Fruit fly (Drosophila melanogaster): Measurements from ENCODE around the gene CG6980.

The CG6980 gene

DNA sequence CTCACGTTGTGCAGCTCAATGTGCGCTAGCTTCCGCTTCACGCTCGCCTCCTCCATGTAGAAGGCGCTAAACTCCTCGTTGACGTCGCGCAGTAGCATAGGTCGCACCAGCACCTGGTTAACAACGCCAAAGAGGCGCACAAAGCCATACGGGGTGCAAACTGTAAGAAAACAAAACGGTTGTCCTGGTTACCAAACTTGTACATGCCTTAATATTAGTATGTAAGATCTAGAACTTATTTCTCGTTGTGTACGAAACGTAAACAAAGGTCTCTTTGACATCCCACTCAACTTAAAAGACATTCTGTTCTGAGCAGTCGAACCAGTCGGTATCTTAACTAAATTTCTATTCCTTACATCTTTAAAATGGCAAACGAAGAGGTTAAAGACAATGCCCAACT, at the start of gene CG6980:
TSS of gene CG6980 (plus strand) at position 301 of the 400 bp plus-strand sequence.
- TF ChIP-seq noc (tag; optimal IDR thresholded peaks at IDR 0.05): no peak

DNA sequence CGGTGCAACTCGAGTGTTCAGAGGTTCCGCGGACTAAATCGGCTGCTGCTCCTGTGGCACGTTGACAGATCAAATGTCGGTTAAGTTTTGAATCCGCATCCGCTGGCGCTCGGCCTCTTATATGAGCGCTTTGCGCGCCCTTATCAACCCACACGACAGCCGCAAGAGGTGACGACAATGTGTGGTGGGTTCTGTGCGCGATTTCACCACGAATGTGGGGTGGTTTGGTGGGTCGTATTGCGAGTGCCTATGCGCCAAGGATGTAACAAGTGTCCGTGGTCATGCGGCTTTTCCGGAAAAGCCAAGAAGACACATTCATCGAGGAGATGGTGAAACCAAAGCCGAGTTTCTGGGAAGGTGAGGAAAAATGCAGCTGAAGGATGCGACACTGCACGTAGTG, 42.5 kb upstream of the CG6980 start, which contains the start of gene AstA:
TSS of gene AstA (minus strand) at position 101 of the 400 bp plus-strand sequence.
- no peak for TF ChIP-seq noc (tag; optimal IDR thresholded peaks at IDR 0.05)

DNA sequence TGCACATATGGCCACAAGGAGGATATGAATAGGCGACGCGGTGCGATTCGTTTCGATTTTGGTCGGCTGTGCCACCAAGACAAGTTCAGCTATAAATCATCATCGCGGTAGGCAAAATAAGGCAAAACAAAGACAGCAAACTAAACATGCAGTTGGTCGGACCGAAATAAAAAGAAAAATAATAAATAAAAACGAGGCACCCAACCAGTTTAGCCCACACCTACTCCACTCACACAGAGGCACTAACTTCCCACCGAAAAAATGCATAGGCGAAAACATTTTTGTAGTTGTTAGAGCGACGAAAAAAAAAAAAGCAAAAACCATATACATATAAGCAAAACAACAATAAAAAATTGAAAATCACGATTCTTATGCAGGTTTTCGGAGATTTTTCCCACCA, 40.7 kb upstream of the CG6980 start:
- TF ChIP-seq noc (tag; optimal IDR thresholded peaks at IDR 0.05): no peak

DNA sequence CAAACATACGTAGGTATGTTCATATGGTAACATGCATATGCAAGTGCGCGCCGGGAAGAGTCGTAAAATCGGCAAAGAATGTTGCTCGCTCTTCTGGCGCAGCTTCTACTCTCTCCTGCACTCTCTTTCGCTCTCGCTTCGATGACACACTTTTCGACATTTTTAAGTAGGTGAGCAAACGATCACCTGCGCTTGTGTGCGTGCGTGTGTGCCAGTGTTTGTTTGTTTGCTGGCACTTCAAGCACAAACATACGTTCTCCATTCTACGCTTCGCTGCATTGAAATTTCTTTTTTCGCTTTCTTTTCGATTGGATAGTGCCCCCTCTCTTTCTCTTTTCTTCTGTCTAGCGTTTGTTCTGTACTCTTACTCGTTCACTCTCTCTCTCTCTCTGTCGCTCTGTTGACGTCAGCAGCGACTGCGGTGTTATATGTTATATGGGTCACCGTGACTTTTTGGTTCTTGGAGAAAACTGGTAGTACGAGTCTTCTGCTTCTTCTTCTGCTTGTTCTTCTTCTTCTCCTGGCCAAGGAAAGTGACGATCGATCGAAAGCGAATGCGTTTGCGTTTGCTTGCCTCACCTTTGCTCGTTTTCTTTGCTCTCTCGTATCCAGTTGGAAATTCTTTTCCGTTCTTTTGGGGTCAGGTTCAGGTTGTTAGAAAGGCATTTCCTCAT, 39.6 kb upstream of the CG6980 start:
- TF ChIP-seq noc (tag; optimal IDR thresholded peaks at IDR 0.05): no peak

DNA sequence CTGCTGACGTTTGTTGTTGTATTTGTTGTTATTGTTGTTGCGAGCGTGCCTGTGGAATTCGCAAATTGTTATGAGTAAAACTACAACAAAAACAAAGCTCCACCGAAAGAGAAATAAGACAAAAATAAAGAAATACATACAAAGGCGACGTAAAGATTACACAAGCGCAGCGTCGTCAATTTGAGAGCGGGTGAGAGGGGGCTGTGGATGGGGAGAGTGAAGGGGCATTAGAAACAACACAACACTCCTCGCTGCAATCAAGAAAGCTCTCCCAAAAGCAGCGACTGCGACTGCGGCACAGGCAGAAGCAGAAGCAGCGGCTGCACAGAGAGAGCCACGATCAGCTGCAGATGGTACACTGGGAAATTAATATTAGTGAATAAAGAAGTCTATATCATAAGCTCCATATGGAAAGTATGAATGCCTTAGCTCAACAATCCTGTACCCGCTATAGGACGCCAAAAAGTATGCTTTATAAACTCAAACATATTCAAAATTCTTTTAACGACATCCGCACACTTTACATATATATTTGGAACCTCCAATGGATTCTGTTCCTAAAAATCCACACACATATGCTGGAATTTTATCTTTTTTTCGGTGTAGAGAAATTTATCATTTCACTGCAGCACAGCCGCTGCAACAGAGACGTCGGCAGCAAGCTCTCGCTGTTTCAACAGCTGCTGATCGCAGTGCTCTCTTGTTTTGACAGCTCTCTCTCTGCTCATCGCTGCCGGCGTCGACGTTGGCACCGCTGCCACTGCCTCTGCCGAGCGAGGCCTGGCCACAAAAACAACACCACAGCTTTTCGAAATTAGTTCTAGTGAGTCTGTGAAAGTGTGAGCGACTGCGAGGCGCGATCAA, 38.7 kb upstream of the CG6980 start, which contains the start of gene CG13631:
TSS of gene CG13631 (plus strand) at position 814 of the 864 bp plus-strand sequence.
- TF ChIP-seq noc (tag; optimal IDR thresholded peaks at IDR 0.05): peak; percentile 32

DNA sequence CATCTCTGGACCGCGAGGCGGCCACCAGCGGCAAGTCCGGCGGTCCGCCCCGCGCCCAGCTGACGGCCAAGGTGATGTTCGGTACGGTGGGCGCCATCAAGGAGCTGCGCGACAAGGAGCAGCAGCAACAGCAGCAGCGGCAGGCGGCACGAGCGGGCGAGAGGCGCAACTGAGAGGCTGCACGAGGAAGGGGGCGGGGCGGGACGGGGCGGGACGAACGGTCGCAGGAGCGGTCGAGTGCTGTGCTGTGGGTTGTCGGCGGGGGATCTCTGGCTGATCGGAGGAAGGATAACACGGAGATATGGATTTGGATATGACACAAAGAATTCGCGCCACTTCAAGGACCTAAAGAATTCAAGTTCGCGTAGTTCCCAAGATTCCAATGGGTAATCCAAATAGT, 37.8 kb upstream of the CG6980 start:
- no peak for TF ChIP-seq noc (tag; optimal IDR thresholded peaks at IDR 0.05)

DNA sequence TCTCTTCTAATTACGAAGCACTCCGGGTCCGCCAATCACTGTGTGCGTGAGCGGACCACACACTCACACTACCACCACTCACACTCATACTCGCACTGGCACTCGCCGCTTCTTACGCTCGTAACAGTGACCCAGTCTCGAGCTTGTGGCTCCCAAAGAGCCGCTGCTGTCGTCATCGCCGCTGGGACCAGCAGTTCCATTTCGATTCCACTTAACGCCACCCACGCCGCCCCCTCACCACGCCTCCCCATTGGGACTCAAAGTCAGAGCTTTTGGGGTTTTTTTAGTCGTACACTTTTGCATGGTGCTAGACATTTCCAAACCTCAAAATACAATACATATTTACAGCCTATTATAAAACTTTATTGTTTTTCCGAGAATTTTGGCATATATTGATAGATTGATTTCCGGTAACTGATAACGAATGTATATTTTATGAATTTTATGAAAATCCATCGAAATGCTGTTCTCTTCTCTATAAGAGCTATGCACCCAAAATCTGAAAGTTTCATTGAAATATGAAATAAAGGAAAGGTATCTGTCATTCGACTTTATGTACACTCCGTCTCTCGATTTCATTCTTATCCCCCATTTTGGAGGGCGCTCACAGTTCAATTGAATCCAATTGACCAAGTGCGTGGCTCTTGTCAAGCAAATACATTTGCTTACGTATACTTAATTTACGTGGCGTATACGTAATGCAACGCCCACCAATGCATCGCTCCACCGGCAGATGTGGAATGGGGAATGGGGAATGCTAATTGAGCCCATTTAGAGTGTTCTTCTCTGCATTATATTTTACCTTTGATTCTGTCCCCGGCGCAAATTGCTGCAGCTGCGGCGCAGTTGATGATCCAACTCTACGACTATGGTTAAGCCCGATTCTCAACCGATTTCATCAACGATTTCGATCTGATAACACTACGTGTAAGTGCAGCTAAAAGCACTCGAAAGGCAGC, 35.9 kb upstream of the CG6980 start, which contains the start of gene CG42331:
TSS of gene CG42331 (plus strand) at position 909 of the 959 bp plus-strand sequence.
- peak; percentile 69 for TF ChIP-seq noc (tag; optimal IDR thresholded peaks at IDR 0.05)

DNA sequence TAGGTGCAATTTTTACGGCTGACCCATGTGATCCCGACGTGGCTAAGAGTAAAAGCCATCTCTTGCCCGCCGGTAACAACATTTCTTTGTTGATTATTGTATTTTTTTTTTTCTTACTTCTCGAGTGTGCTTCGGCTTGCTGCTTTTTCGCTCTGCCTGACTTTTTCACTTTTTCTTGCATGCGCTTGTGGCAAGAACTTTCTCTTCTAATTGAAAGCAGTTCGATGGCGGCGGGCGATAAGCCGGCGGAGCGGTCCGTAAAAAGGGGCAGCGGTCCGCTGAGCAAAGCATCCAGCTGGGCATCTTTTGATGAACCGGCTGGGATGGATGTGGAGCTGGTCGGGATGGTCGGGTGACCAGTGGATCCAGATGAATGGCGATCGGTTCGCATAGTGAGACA, 34.4 kb upstream of the CG6980 start:
- TF ChIP-seq noc (tag; optimal IDR thresholded peaks at IDR 0.05): no peak

DNA sequence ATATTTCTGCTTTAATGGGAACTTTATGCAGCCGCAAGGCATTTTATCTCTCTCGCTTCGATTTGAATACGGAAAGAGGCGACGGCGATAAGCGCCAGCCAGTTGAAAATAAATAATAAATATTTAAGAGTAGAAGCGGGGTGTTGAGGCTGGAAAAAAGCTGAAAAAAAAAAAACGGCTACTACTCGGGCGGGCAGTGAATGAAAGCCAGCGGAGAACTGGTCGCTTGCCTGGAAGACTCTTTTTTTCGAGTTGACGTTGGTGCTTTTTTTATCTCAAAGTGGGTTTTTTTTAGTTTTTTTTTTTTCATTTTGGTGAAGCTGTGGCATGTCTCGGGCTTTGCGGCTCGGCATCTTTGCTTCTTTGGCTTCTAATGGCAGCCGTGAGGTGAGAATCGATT, 34.0 kb upstream of the CG6980 start:
- TF ChIP-seq noc (tag; optimal IDR thresholded peaks at IDR 0.05): no peak

DNA sequence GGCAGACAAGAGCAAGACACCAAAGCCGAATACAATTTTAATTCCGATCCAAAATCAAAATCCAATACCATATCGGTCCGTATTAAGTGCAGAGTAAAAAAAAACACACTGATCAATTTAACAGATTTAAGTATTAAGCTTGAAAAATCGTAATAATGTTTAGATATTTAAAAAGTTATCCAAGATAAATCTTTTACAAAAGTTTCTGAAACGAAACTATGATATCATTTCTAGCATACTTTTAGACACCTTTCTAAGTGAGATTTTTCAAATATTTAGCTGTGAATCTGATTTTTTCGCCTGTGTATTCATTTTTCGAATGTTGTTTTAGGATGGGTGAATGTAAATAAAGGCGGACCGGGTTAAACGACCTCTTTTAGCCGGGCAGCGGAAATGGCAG, 30.3 kb upstream of the CG6980 start:
- no peak for TF ChIP-seq noc (tag; optimal IDR thresholded peaks at IDR 0.05)

DNA sequence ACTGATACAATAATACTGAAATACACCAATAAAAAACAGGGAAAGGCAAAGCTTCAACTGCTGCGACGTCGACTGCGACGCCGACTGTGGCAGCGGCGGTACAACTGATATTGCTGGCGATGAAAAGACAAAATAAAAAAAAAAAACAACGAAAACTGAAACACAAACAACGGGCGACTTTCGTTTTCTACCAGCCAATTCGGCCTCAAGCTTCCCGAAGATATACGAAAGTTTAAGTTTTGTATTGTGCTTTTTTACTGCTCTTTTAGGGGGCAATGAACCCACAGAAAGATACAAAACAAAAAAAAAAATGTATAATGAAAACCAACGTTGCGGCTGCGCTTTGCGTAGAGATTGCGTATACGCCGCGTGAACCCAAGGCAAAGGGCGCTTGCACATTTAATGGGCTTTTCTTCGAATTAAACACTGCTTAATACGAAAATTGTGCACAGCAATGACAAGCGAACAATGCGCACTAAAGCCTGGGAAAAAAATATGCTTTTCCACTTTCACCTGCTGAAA, 29.1 kb upstream of the CG6980 start:
- TF ChIP-seq noc (tag; optimal IDR thresholded peaks at IDR 0.05): no peak

DNA sequence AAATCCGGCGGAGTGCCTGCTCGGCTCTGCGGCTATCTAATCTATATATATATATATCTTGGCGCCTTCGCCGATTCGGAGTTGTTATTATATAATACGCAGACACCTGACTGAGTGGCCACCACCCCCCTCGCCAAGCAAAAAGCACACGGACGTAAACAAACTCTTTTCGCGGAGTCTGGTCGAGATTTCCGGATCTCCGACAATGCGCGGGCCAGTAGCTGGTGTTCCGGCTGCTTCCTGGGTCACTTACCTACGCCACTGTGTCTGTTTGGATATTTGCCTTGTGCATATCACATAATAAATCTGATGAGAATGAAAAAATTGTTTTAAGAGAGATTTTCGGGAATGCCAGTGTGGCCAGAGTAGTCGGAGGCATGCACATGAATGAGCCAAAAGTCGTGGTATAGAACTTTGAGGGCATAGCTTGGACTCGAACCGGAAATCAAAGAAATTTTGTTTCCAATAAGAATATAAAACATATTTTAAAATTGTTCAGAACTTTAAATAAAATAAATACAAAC, 20.3 kb upstream of the CG6980 start, which contains the start of gene CG5805:
TSS of gene CG5805 (minus strand) at position 380 of the 524 bp plus-strand sequence.
- peak; percentile 41 for TF ChIP-seq noc (tag; optimal IDR thresholded peaks at IDR 0.05)

DNA sequence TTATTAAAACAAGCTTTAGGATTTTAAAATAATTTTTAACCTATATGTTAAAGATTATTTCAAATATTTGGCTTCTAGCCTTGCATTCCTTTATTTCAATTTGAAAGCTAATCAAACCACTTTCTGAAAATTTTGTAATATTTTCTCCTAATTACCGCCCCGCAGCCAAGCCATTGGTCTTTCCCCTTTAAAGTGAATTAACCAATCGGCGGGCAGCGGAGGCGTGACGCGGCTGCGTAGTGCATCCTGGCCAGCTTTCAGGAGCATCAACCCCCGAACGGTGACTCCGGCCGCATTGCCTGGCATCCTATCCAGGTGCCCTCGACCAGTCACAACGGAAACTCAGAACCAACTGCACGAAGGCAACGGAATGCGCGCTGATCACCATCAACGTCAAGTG, 19.7 kb upstream of the CG6980 start, which contains the start of gene Ets96B:
TSS of gene Ets96B (plus strand) at position 321 of the 400 bp plus-strand sequence.
- no peak for TF ChIP-seq noc (tag; optimal IDR thresholded peaks at IDR 0.05)

DNA sequence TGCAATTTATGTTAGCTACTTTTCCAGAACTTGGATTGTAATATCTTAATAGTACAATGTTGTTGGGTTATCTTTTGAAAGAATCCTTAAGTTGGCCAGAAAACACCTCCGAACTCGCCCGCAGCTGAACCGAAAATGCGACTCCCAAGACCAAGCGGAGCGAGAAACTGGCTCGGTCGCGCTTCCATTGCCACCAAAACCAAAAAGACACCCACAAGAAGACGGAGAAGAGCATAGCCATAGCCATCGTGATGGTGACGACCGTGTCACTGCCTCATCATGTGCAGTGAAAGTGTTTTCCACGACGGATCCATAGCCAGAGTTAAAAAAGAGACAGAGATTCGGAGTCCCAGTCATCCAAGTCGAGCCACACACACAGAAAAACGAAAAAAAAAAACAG, 17.4 kb upstream of the CG6980 start, which contains the start of gene CG13634:
TSS of gene CG13634 (minus strand) at position 101 of the 400 bp plus-strand sequence.
- no peak for TF ChIP-seq noc (tag; optimal IDR thresholded peaks at IDR 0.05)

DNA sequence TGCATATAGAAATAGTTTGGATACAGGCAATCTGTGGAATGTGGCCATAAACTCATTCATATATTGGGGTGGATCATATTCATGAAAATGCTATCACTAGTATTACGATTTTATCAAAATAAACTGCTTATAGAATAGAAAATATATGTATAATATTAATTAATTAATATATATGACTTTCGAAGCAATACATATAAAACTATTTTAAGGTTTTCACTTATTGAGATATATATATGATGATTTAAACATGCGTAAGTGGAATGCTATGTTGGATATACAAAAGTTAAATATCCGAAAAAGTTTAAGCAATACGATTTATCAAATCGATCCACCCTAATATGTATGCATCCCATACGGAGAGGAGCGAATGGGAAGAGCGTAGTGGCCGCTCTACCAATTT, 8.8 kb upstream of the CG6980 start:
- TF ChIP-seq noc (tag; optimal IDR thresholded peaks at IDR 0.05): peak; percentile 57
